Fruit fly (Drosophila melanogaster) whole organism, larva: ENCODE data around the gene Eig71Ek.

Experiments
- noc ChIP-seq: fragments of 200-800 bp; sonication (Bioruptor generic); optimal IDR thresholded peaks from 3 replicates; lab custom pipeline; 2019; ENCODE audit warnings: missing biosample characterization, mild to moderate bottlenecking, missing genetic modification characterization, moderate library complexity

Eig71Ek gene

dm6 chr3L:15672800-15673199 lies 11.8 kb downstream of the Eig71Ek start:
- no peak for TF ChIP-seq noc

- no peak for TF ChIP-seq noc
These were observed 14.1 kb downstream of the Eig71Ek start for dm6 chr3L:15675111-15675510.

dm6 chr3L:15677662-15678061 lies 16.6 kb downstream of the Eig71Ek start:
- no peak for TF ChIP-seq noc

dm6 chr3L:15678284-15678683 lies 17.2 kb downstream of the Eig71Ek start:
- TF ChIP-seq noc, result no peak

- TF ChIP-seq noc, result no peak
These were observed 18.4 kb downstream of the Eig71Ek start, which contains the start of gene CG7304 for dm6 chr3L:15679420-15679819. Gene CG7304, plus strand, starts transcription at chr3L:15679720.

dm6 chr3L:15683345-15683922 lies 22.4 kb downstream of the Eig71Ek start, which contains the start of the genes CG7579 and Pgant8:
Gene CG7579, minus strand, starts transcription at chr3L:15683445.
Gene Pgant8, plus strand, starts transcription at chr3L:15683872.
- TF ChIP-seq noc, result no peak

- no peak for TF ChIP-seq noc
These were observed 23.0 kb downstream of the Eig71Ek start for dm6 chr3L:15684017-15684416.

- no peak for TF ChIP-seq noc
These were observed 26.8 kb downstream of the Eig71Ek start, which contains the start of gene CG34452 for dm6 chr3L:15687802-15688201. Gene CG34452, minus strand, starts transcription at chr3L:15687902.

- peak; percentile 48 for TF ChIP-seq noc
These were observed 28.5 kb downstream of the Eig71Ek start for dm6 chr3L:15689518-15689917.

- peak; percentile 31 for TF ChIP-seq noc
These were observed 29.9 kb downstream of the Eig71Ek start for dm6 chr3L:15690711-15691591.

- no peak for TF ChIP-seq noc
These were observed 30.9 kb downstream of the Eig71Ek start, which contains the start of gene CG34451 for dm6 chr3L:15691968-15692367. Gene CG34451, minus strand, starts transcription at chr3L:15692068.

dm6 chr3L:15692388-15692787 lies 31.3 kb downstream of the Eig71Ek start:
- TF ChIP-seq noc, result no peak

- TF ChIP-seq noc, result no peak
These were observed 31.9 kb downstream of the Eig71Ek start for dm6 chr3L:15692794-15693532.

- TF ChIP-seq noc, result peak; percentile 2
These were observed 33.4 kb downstream of the Eig71Ek start for dm6 chr3L:15694406-15694805.

- TF ChIP-seq noc, result no peak
These were observed 34.1 kb downstream of the Eig71Ek start for dm6 chr3L:15695195-15695594.

- TF ChIP-seq noc, result no peak
These were observed 36.9 kb downstream of the Eig71Ek start for dm6 chr3L:15697916-15698315.
